Worm (Caenorhabditis elegans) whole organism, young adult: Measurements from ENCODE around the gene R13H9.6.

Experiments used
- B0261.1 ChIP-seq: sonication (generic microtip); optimal IDR thresholded peaks from 2 replicates; lab custom pipeline; 2016; ENCODE audit warnings: mild to moderate bottlenecking, missing genetic modification characterization, moderate library complexity, missing compliant biosample characterization
- C06A6.2 ChIP-seq: fragments of 200-800 bp; sonication (Bioruptor generic); conservative IDR thresholded peaks from 2 replicates; pipeline ENCODE4 v1.3.6; 2022; ENCODE audit warnings: missing genetic modification characterization, missing compliant biosample characterization
- C17E4.6 ChIP-seq: fragments of 200-800 bp; sonication (Bioruptor generic); IDR thresholded peaks from 2 replicates; pipeline ENCODE4 v1.3.6; 2022; ENCODE audit warnings: missing genetic modification reagents, missing genetic modification characterization, missing compliant biosample characterization
- D2030.7 ChIP-seq: fragments of 200-800 bp; sonication (Bioruptor generic); IDR thresholded peaks from 2 replicates; pipeline ENCODE4 v1.3.6; 2022; ENCODE audit warnings: missing genetic modification reagents, missing genetic modification characterization, missing compliant biosample characterization
- F23B12.7 ChIP-seq: sonication (generic microtip); optimal IDR thresholded peaks from 2 replicates; lab custom pipeline; 2017; ENCODE audit warnings: missing genetic modification characterization, mild to moderate bottlenecking, missing compliant biosample characterization, antibody characterized with exemption, moderate library complexity; ENCODE audit not compliant: insufficient read depth
- F33H1.4 ChIP-seq: fragments of 200-800 bp; sonication (Bioruptor generic); IDR thresholded peaks from 2 replicates; pipeline ENCODE4 v1.3.6; 2022; ENCODE audit warnings: missing genetic modification reagents, missing genetic modification characterization, missing compliant biosample characterization
- F39B2.1 ChIP-seq: fragments of 200-800 bp; sonication (Bioruptor generic); IDR thresholded peaks from 2 replicates; pipeline ENCODE4 v1.3.6; 2022; ENCODE audit warnings: missing genetic modification reagents, missing genetic modification characterization, missing compliant biosample characterization
- F57C9.4 ChIP-seq: sonication (generic microtip); optimal IDR thresholded peaks from 2 replicates; lab custom pipeline; 2017; ENCODE audit warnings: mild to moderate bottlenecking, missing genetic modification characterization, missing compliant biosample characterization
- Y53G8AR.9 ChIP-seq: fragments of 200-800 bp; sonication (Bioruptor generic); conservative IDR thresholded peaks from 2 replicates; pipeline ENCODE4 v1.3.6; 2022; ENCODE audit warnings: missing genetic modification reagents, missing genetic modification characterization, missing compliant biosample characterization
- aptf-3 ChIP-seq: fragments of 200-800 bp; sonication (Bioruptor generic); IDR thresholded peaks from 2 replicates; pipeline ENCODE4 v1.3.6; 2022; ENCODE audit warnings: missing genetic modification characterization, missing compliant biosample characterization
- athp-1 ChIP-seq: sonication (generic microtip); optimal IDR thresholded peaks from 2 replicates; lab custom pipeline; 2017; ENCODE audit warnings: mild to moderate bottlenecking, missing genetic modification characterization, missing compliant biosample characterization
- attf-6 ChIP-seq: fragments of 200-800 bp; sonication (Bioruptor generic); IDR thresholded peaks from 2 replicates; pipeline ENCODE4 v1.3.6; 2022; ENCODE audit warnings: missing genetic modification reagents, missing genetic modification characterization, missing compliant biosample characterization
- bed-2 ChIP-seq: fragments of 200-800 bp; sonication (Bioruptor generic); IDR thresholded peaks from 2 replicates; pipeline ENCODE4 v1.3.6; 2022; ENCODE audit warnings: missing genetic modification reagents, missing genetic modification characterization, missing compliant biosample characterization
- ccch-3 ChIP-seq: fragments of 200-800 bp; sonication (Bioruptor generic); optimal IDR thresholded peaks from 2 replicates; lab custom pipeline; 2018; ENCODE audit warnings: mild to moderate bottlenecking, missing genetic modification characterization, missing compliant biosample characterization
- cebp-1 ChIP-seq, 2 experiments: fragments of 200-800 bp in 1 of 2; sonication (Bioruptor generic) in 1 of 2; sonication (generic microtip) in 1 of 2; IDR thresholded peaks in 1 of 2; optimal IDR thresholded peaks in 1 of 2; 2 replicates each; pipeline versions ENCODE4 v1.3.6 to Lab custom; 2017 to 2022; ENCODE audit warnings: missing compliant biosample characterization in 2 of 2, missing genetic modification characterization in 2 of 2, mild to moderate bottlenecking in 1 of 2, missing genetic modification reagents in 1 of 2, moderate library complexity in 1 of 2
- ceh-40 ChIP-seq: fragments of 200-800 bp; sonication (Bioruptor generic); IDR thresholded peaks from 2 replicates; pipeline ENCODE4 v1.3.6; 2022; ENCODE audit warnings: missing genetic modification characterization, missing compliant biosample characterization
- ceh-58 ChIP-seq: fragments of 200-800 bp; sonication (Bioruptor generic); IDR thresholded peaks from 2 replicates; pipeline ENCODE4 v1.3.6; 2022; ENCODE audit warnings: missing genetic modification characterization, missing compliant biosample characterization
- ceh-91 ChIP-seq: fragments of 200-800 bp; sonication (Bioruptor generic); IDR thresholded peaks from 2 replicates; pipeline ENCODE4 v1.3.6; 2022; ENCODE audit warnings: missing genetic modification reagents, missing genetic modification characterization, missing compliant biosample characterization
- egl-18 ChIP-seq: fragments of 200-800 bp; sonication (Bioruptor generic); IDR thresholded peaks from 2 replicates; pipeline ENCODE4 v1.3.6; 2022; ENCODE audit warnings: missing genetic modification reagents, missing genetic modification characterization, missing compliant biosample characterization
- ekl-4 ChIP-seq: fragments of 200-800 bp; sonication (Bioruptor generic); IDR thresholded peaks from 2 replicates; pipeline ENCODE4 v1.3.6; 2022; ENCODE audit warnings: missing genetic modification reagents, missing genetic modification characterization, missing compliant biosample characterization
- ets-4 ChIP-seq: fragments of 200-800 bp; sonication (Bioruptor generic); optimal IDR thresholded peaks from 2 replicates; lab custom pipeline; 2018; ENCODE audit warnings: mild to moderate bottlenecking, missing genetic modification characterization, missing compliant biosample characterization
- gei-17 ChIP-seq: fragments of 200-800 bp; sonication (Bioruptor generic); optimal IDR thresholded peaks from 2 replicates; lab custom pipeline; 2018; ENCODE audit warnings: mild to moderate bottlenecking, missing genetic modification characterization, missing compliant biosample characterization
- him-1 ChIP-seq: sonication (generic microtip); optimal IDR thresholded peaks from 2 replicates; lab custom pipeline; 2016; ENCODE audit warnings: missing genotype, missing genetic modification reagents, missing genetic modification characterization, missing compliant biosample characterization
- hmg-1.2 ChIP-seq: fragments of 200-800 bp; sonication (Bioruptor generic); IDR thresholded peaks from 2 replicates; pipeline ENCODE4 v1.3.6; 2022; ENCODE audit warnings: missing genetic modification reagents, missing genetic modification characterization, missing compliant biosample characterization
- hrde-1 ChIP-seq: sonication (generic microtip); optimal IDR thresholded peaks from 2 replicates; lab custom pipeline; 2016; ENCODE audit warnings: missing genetic modification characterization, mild to moderate bottlenecking, missing compliant biosample characterization, moderate library complexity, missing genotype, missing genetic modification reagents, borderline replicate concordance
- lin-54 ChIP-seq: fragments of 200-800 bp; sonication (Bioruptor generic); optimal IDR thresholded peaks from 2 replicates; lab custom pipeline; 2018; ENCODE audit warnings: mild to moderate bottlenecking, missing genetic modification characterization, missing compliant biosample characterization
- lsl-1 ChIP-seq: fragments of 200-800 bp; sonication (Bioruptor generic); optimal IDR thresholded peaks from 2 replicates; lab custom pipeline; 2018; ENCODE audit warnings: mild to moderate bottlenecking, missing genetic modification characterization, moderate library complexity, missing compliant biosample characterization
- madf-3 ChIP-seq: fragments of 200-800 bp; sonication (Bioruptor generic); IDR thresholded peaks from 2 replicates; pipeline ENCODE4 v1.3.6; 2022; ENCODE audit warnings: missing genetic modification reagents, missing genetic modification characterization, missing compliant biosample characterization
- nfyb-1 ChIP-seq: fragments of 200-800 bp; sonication (Bioruptor generic); IDR thresholded peaks from 2 replicates; pipeline ENCODE4 v1.3.6; 2022; ENCODE audit warnings: missing genetic modification reagents, missing genetic modification characterization, missing compliant biosample characterization
- nhr-27 ChIP-seq: fragments of 200-800 bp; sonication (Bioruptor generic); optimal IDR thresholded peaks from 2 replicates; lab custom pipeline; 2018; ENCODE audit warnings: mild to moderate bottlenecking, missing genetic modification characterization, moderate library complexity, missing compliant biosample characterization
- pbrm-1 ChIP-seq: fragments of 200-800 bp; sonication (Bioruptor generic); IDR thresholded peaks from 2 replicates; pipeline ENCODE4 v1.3.6; 2022; ENCODE audit warnings: missing genetic modification reagents, missing genetic modification characterization, missing compliant biosample characterization
- snpc-3.4 ChIP-seq: sonication (generic microtip); optimal IDR thresholded peaks from 2 replicates; lab custom pipeline; 2017; ENCODE audit warnings: missing genetic modification characterization, mild to moderate bottlenecking, missing compliant biosample characterization, antibody characterized with exemption, moderate library complexity, missing genotype, missing genetic modification reagents
- somi-1 ChIP-seq: fragments of 200-800 bp; sonication (Bioruptor generic); optimal IDR thresholded peaks from 2 replicates; lab custom pipeline; 2018; ENCODE audit warnings: mild to moderate bottlenecking, missing genetic modification characterization, missing compliant biosample characterization
- unc-62 ChIP-seq: fragments of 150-350 bp; optimal IDR thresholded peaks from 2 replicates; lab custom pipeline; 2014; ENCODE audit warnings: missing biosample characterization, missing genetic modification reagents, missing genetic modification characterization
- zfh-2 ChIP-seq: fragments of 200-800 bp; sonication (Bioruptor generic); conservative IDR thresholded peaks from 2 replicates; pipeline ENCODE4 v1.3.6; 2022; ENCODE audit warnings: missing genetic modification reagents, missing genetic modification characterization, missing compliant biosample characterization
- ztf-25 ChIP-seq: fragments of 200-800 bp; sonication (Bioruptor generic); IDR thresholded peaks from 2 replicates; pipeline ENCODE4 v1.3.6; 2022; ENCODE audit warnings: missing genetic modification reagents, missing genetic modification characterization, missing compliant biosample characterization

R13H9.6 gene

ce11 chrIV:5086243-5086960, 18.0 kb upstream of the R13H9.6 start (continued):
- TF ChIP-seq hmg-1.2 (GFP tag; lab: Robert Waterston, UW): no peak
- no peak for TF ChIP-seq him-1 (tag; lab: Kevin White, UChicago)
- TF ChIP-seq bed-2 (GFP tag; lab: Robert Waterston, UW): no peak
- 0 out of 2 replicates have a peak, but pooled peaks have one; percentile 15 for TF ChIP-seq aptf-3 (GFP tag; lab: Robert Waterston, UW)
- TF ChIP-seq nhr-27 (tag; lab: Kevin White, UChicago): no peak
- TF ChIP-seq ets-4 (GFP tag; lab: Kevin White, UChicago): no peak
- 0 out of 2 replicates have a peak, but pooled peaks have one; percentile 19 for TF ChIP-seq ceh-40
- no peak for TF ChIP-seq somi-1 (GFP tag; lab: Kevin White, UChicago)
- no peak for TF ChIP-seq ccch-3
- no peak for TF ChIP-seq F23B12.7 (tag; lab: Kevin White, UChicago)
- no peak for TF ChIP-seq nfyb-1 (GFP tag; lab: Robert Waterston, UW)
- TF ChIP-seq C06A6.2 (GFP tag; lab: Robert Waterston, UW): peak; percentile 37; the same call in 1 of the 2 replicates
- TF ChIP-seq ztf-25 (GFP tag; lab: Robert Waterston, UW): no peak
- TF ChIP-seq snpc-3.4: peak; percentile 27
- no peak for TF ChIP-seq ceh-91 (GFP tag; lab: Robert Waterston, UW)
- no peak for TF ChIP-seq egl-18 (GFP tag; lab: Robert Waterston, UW)
- TF ChIP-seq attf-6 (GFP tag; lab: Robert Waterston, UW): no peak; the same call in 1 of the 2 replicates
- no peak for TF ChIP-seq C17E4.6 (GFP tag; lab: Robert Waterston, UW)
- no peak for TF ChIP-seq gei-17 (GFP tag; lab: Kevin White, UChicago)
- TF ChIP-seq athp-1: no peak
- TF ChIP-seq D2030.7 (GFP tag; lab: Robert Waterston, UW): no peak
- TF ChIP-seq lin-54 (GFP tag; lab: Kevin White, UChicago): no peak
- no peak for TF ChIP-seq F33H1.4 (GFP tag; lab: Robert Waterston, UW)
- no peak for TF ChIP-seq pbrm-1 (GFP tag; lab: Robert Waterston, UW)
- peak; percentile 51; the same call in 1 of the 2 replicates for TF ChIP-seq madf-3 (GFP tag; lab: Robert Waterston, UW)
- TF ChIP-seq F57C9.4: no peak
- TF ChIP-seq ceh-58: no peak
- TF ChIP-seq Y53G8AR.9: no peak
- TF ChIP-seq unc-62 (GFP tag; lab: Kevin White, UChicago): no peak
- TF ChIP-seq ekl-4 (GFP tag; lab: Robert Waterston, UW): peak; percentile 34; the same call in 1 of the 2 replicates
- no peak for TF ChIP-seq B0261.1 (tag; lab: Kevin White, UChicago)
- no peak for TF ChIP-seq lsl-1
- peak; percentile 33 for TF ChIP-seq hrde-1
- TF ChIP-seq F39B2.1 (GFP tag; lab: Robert Waterston, UW): no peak
- TF ChIP-seq cebp-1 (GFP tag; IDR thresholded peaks at IDR 0.05; lab: Robert Waterston, UW): no peak
- peak; percentile 3 for TF ChIP-seq cebp-1 (tag; optimal IDR thresholded peaks at IDR 0.05; lab: Kevin White, UChicago)

ce11 chrIV:5085782-5086181, 17.3 kb upstream of the R13H9.6 start:
- TF ChIP-seq zfh-2 (GFP tag; lab: Robert Waterston, UW): peak; percentile 74
- no peak for TF ChIP-seq nhr-27 (tag; lab: Kevin White, UChicago)
